Worm (Caenorhabditis elegans) whole organism, L3 larva: ENCODE data around the gene abcf-3.

Experiments
- ama-1 ChIP-seq: fragments of 150-350 bp; optimal IDR thresholded peaks from 2 replicates; lab custom pipeline; 2018
- elt-1 ChIP-seq: fragments of 150-350 bp; optimal IDR thresholded peaks from 2 replicates; lab custom pipeline; 2014; ENCODE audit warnings: missing biosample characterization, missing genetic modification characterization
- eor-1 ChIP-seq, 2 experiments: fragments of 150-350 bp; optimal IDR thresholded peaks; 2 replicates each; lab custom pipeline; 2014 to 2018; ENCODE audit warnings: missing biosample characterization in 2 of 2, missing genetic modification characterization in 2 of 2
- pha-4 ChIP-seq: fragments of 150-350 bp; optimal IDR thresholded peaks from 2 replicates; lab custom pipeline; 2014; ENCODE audit warnings: missing biosample characterization, missing genetic modification reagents, missing genetic modification characterization
- pqm-1 ChIP-seq: fragments of 150-350 bp; optimal IDR thresholded peaks from 2 replicates; lab custom pipeline; 2017; ENCODE audit warnings: missing biosample characterization, missing genetic modification characterization, inconsistent platforms
- unc-62 ChIP-seq: fragments of 150-350 bp; sonication (generic microtip); optimal IDR thresholded peaks from 4 replicates; lab custom pipeline; 2014; ENCODE audit warnings: missing biosample characterization, missing genetic modification reagents, missing genetic modification characterization
- zag-1 ChIP-seq: fragments of 150-350 bp; optimal IDR thresholded peaks from 2 replicates; lab custom pipeline; 2014; ENCODE audit warnings: missing biosample characterization, missing genetic modification characterization

- TF ChIP-seq unc-62 (GFP tag; lab: Kevin White, UChicago), result no peak
- no peak for TF ChIP-seq ama-1 (lab: Kevin White, UChicago)
- no peak for TF ChIP-seq pha-4 (tag; lab: Kevin White, UChicago)
- TF ChIP-seq zag-1, result no peak
- no peak for TF ChIP-seq eor-1 (tag; optimal IDR thresholded peaks at IDR 0.05; lab: Kevin White, UChicago)
- TF ChIP-seq pqm-1, result no peak
- no peak for TF ChIP-seq elt-1 (tag; lab: Kevin White, UChicago)
Measured at ce11 chrIII:6166634-6167033, 6.6 kb upstream of the abcf-3 start.
